Fruit fly (Drosophila melanogaster) whole organism: ENCODE results near the gene Tctp.

Experiments used
- CG8478 ChIP-seq: fragments of >200 bp; optimal IDR thresholded peaks from 2 replicates; lab custom pipeline; 2018; ENCODE audit warnings: inconsistent platforms
- Dll ChIP-seq: fragments of >200 bp; optimal IDR thresholded peaks from 2 replicates; lab custom pipeline; 2017
- EcR ChIP-seq, 2 experiments: fragments of >200 bp; optimal IDR thresholded peaks; 2 replicates each; lab custom pipeline; 2017; ENCODE audit warnings: missing biosample characterization in 2 of 2, missing genetic modification characterization in 2 of 2, missing genetic modification reagents in 2 of 2
- pan ChIP-seq: fragments of >200 bp; optimal IDR thresholded peaks from 2 replicates; lab custom pipeline; 2017
- psq ChIP-seq: fragments of >200 bp; optimal IDR thresholded peaks from 2 replicates; lab custom pipeline; 2017
- usp ChIP-seq: fragments of >200 bp; optimal IDR thresholded peaks from 2 replicates; lab custom pipeline; 2017; ENCODE audit warnings: missing biosample characterization, missing genetic modification characterization, mixed read lengths

Gene Tctp

dm6 chr3R:11219883-11220282, 9.8 kb downstream of the Tctp start, which contains the start of gene CG6689:
Gene CG6689 (minus strand): TSS chr3R:11220064.
- TF ChIP-seq psq (no peak), usp (GFP tag; lab: Kevin White, UChicago) (no peak), Dll (lab: Kevin White, UChicago) (no peak), EcR (GFP tag; optimal IDR thresholded peaks at IDR 0.05; lab: Kevin White, UChicago) (no peak)

dm6 chr3R:11221437-11222230, 11.6 kb downstream of the Tctp start, which contains the start of the genes CG6693 and RpL3:
Gene CG6693 (minus strand): TSS chr3R:11221639.
Gene RpL3 (plus strand): TSS chr3R:11221894.
- TF ChIP-seq EcR (GFP tag; optimal IDR thresholded peaks at IDR 0.05; lab: Kevin White, UChicago) (no peak), CG8478 (lab: Kevin White, UChicago) (no peak), psq (no peak)

- TF ChIP-seq usp (GFP tag; lab: Kevin White, UChicago) (no peak), EcR (GFP tag; optimal IDR thresholded peaks at IDR 0.05; lab: Kevin White, UChicago) (no peak), psq (no peak), CG8478 (lab: Kevin White, UChicago) (no peak), pan (lab: Kevin White, UChicago) (no peak), Dll (lab: Kevin White, UChicago) (no peak)
Measured at dm6 chr3R:11222587-11222986, 12.5 kb downstream of the Tctp start.

- no peak for TF ChIP-seq usp (GFP tag; lab: Kevin White, UChicago)
- TF ChIP-seq Dll (lab: Kevin White, UChicago): no peak
- TF ChIP-seq pan (lab: Kevin White, UChicago): no peak
- TF ChIP-seq EcR (GFP tag; optimal IDR thresholded peaks at IDR 0.05; lab: Kevin White, UChicago): no peak
Measured at dm6 chr3R:11224478-11224877, 14.4 kb downstream of the Tctp start.

- TF ChIP-seq psq (no peak), pan (lab: Kevin White, UChicago) (no peak), CG8478 (lab: Kevin White, UChicago) (no peak), Dll (lab: Kevin White, UChicago) (no peak), usp (GFP tag; lab: Kevin White, UChicago) (no peak), EcR (GFP tag; optimal IDR thresholded peaks at IDR 0.05; lab: Kevin White, UChicago) (no peak)
Measured at dm6 chr3R:11225220-11225619, 15.2 kb downstream of the Tctp start, which contains the start of gene scpr-C. Gene scpr-C (plus strand): TSS chr3R:11225520.

dm6 chr3R:11226496-11226895, 16.4 kb downstream of the Tctp start, which contains the start of gene CG17726:
Gene CG17726 (plus strand): TSS chr3R:11226762.
- TF ChIP-seq usp (GFP tag; lab: Kevin White, UChicago): no peak
- peak; percentile 95 for TF ChIP-seq pan (lab: Kevin White, UChicago)
- TF ChIP-seq EcR (GFP tag; optimal IDR thresholded peaks at IDR 0.05; lab: Kevin White, UChicago): no peak
- no peak for TF ChIP-seq psq
- TF ChIP-seq CG8478 (lab: Kevin White, UChicago): no peak
- no peak for TF ChIP-seq Dll (lab: Kevin White, UChicago)

dm6 chr3R:11230392-11230791, 20.3 kb downstream of the Tctp start, which contains the start of gene GCC88:
Gene GCC88 (minus strand): TSS chr3R:11230600.
- no peak for TF ChIP-seq pan (lab: Kevin White, UChicago)
- no peak for TF ChIP-seq EcR (GFP tag; optimal IDR thresholded peaks at IDR 0.05; lab: Kevin White, UChicago)
- no peak for TF ChIP-seq Dll (lab: Kevin White, UChicago)
- TF ChIP-seq usp (GFP tag; lab: Kevin White, UChicago): no peak
- no peak for TF ChIP-seq psq
- TF ChIP-seq CG8478 (lab: Kevin White, UChicago): no peak

dm6 chr3R:11231037-11231436, 21.0 kb downstream of the Tctp start:
- no peak for TF ChIP-seq usp (GFP tag; lab: Kevin White, UChicago)
- TF ChIP-seq Dll (lab: Kevin White, UChicago): no peak
- TF ChIP-seq pan (lab: Kevin White, UChicago): no peak
- TF ChIP-seq CG8478 (lab: Kevin White, UChicago): no peak
- TF ChIP-seq EcR (GFP tag; optimal IDR thresholded peaks at IDR 0.05; lab: Kevin White, UChicago): no peak
- no peak for TF ChIP-seq psq

- TF ChIP-seq CG8478 (lab: Kevin White, UChicago): no peak
- TF ChIP-seq psq: no peak
- no peak for TF ChIP-seq Dll (lab: Kevin White, UChicago)
- no peak for TF ChIP-seq EcR (GFP tag; optimal IDR thresholded peaks at IDR 0.05; lab: Kevin White, UChicago)
- TF ChIP-seq usp (GFP tag; lab: Kevin White, UChicago): no peak
- no peak for TF ChIP-seq pan (lab: Kevin White, UChicago)
Measured at dm6 chr3R:11231705-11232261, 21.7 kb downstream of the Tctp start, which contains the start of the genes CG17187 and Dph3. Gene CG17187 (minus strand): TSS chr3R:11231879. Gene Dph3 (plus strand): TSS chr3R:11231912.

- TF ChIP-seq Dll (lab: Kevin White, UChicago): no peak
- no peak for TF ChIP-seq CG8478 (lab: Kevin White, UChicago)
- no peak for TF ChIP-seq psq
- TF ChIP-seq usp (GFP tag; lab: Kevin White, UChicago): no peak
- no peak for TF ChIP-seq EcR (GFP tag; optimal IDR thresholded peaks at IDR 0.05; lab: Kevin White, UChicago)
Measured at dm6 chr3R:11234918-11235371, 24.9 kb downstream of the Tctp start, which contains the start of the genes Arfip and CG17721. Gene Arfip (minus strand): TSS chr3R:11235013. Gene CG17721 (plus strand): TSS chr3R:11235140.

- no peak for TF ChIP-seq psq
- TF ChIP-seq pan (lab: Kevin White, UChicago): no peak
- no peak for TF ChIP-seq EcR (GFP tag; optimal IDR thresholded peaks at IDR 0.05; lab: Kevin White, UChicago)
- no peak for TF ChIP-seq Dll (lab: Kevin White, UChicago)
- no peak for TF ChIP-seq usp (GFP tag; lab: Kevin White, UChicago)
- TF ChIP-seq CG8478 (lab: Kevin White, UChicago): no peak
Measured at dm6 chr3R:11236041-11236440, 26.0 kb downstream of the Tctp start, which contains the start of gene CG31441. Gene CG31441 (plus strand): TSS chr3R:11236286.
